Fruit fly (Drosophila melanogaster) whole organism, wandering third instar larva: ENCODE measurements around the gene CG5835.

ENCODE experiments used
- Abd-B ChIP-seq: fragments of >200 bp; optimal IDR thresholded peaks from 2 replicates; lab custom pipeline; 2017; ENCODE audit warnings: missing biosample characterization, missing genetic modification characterization
- CG9705 ChIP-seq: fragments of 200-800 bp; sonication (Bioruptor generic); optimal IDR thresholded peaks from 2 replicates; lab custom pipeline; 2018; ENCODE audit warnings: missing biosample characterization, mild to moderate bottlenecking, missing genetic modification characterization
- Hr83 ChIP-seq: fragments of 200-300 bp; sonication (Bioruptor generic); optimal IDR thresholded peaks from 2 replicates; lab custom pipeline; 2016; ENCODE audit warnings: missing biosample characterization, mild to moderate bottlenecking, missing genetic modification characterization, moderate library complexity; ENCODE audit not compliant: poor library complexity, severe bottlenecking
- N ChIP-seq: fragments of >200 bp; optimal IDR thresholded peaks from 2 replicates; lab custom pipeline; 2018; ENCODE audit warnings: missing biosample characterization, missing external identifiers, missing genetic modification characterization
- Rel ChIP-seq, 2 experiments: fragments of 200-800 bp; sonication (Bioruptor generic) in 1 of 2; optimal IDR thresholded peaks; 2 replicates in 1 of 2; 3 replicates in 1 of 2; lab custom pipeline; 2016 to 2019; ENCODE audit warnings: mild to moderate bottlenecking in 2 of 2, missing biosample characterization in 2 of 2, missing genetic modification characterization in 2 of 2, moderate library complexity in 1 of 2
- brk ChIP-seq: fragments of 200-800 bp; sonication (Bioruptor generic); optimal IDR thresholded peaks from 2 replicates; lab custom pipeline; 2016; ENCODE audit warnings: missing biosample characterization, mild to moderate bottlenecking, missing genetic modification characterization
- dl ChIP-seq, 2 experiments: fragments of 175-275, 200-275 bp in 1 of 2; fragments of 200-275 bp in 1 of 2; sonication (Bioruptor generic); optimal IDR thresholded peaks; lab custom pipeline; 2018; ENCODE audit warnings: mild to moderate bottlenecking in 2 of 2, missing biosample characterization in 2 of 2, missing genetic modification characterization in 2 of 2, moderate library complexity in 2 of 2; ENCODE audit not compliant: partially characterized antibody in 2 of 2, insufficient read depth in 1 of 2
- ey ChIP-seq: fragments of 200-800 bp; sonication (Bioruptor generic); optimal IDR thresholded peaks from 2 replicates; lab custom pipeline; 2016; ENCODE audit warnings: missing biosample characterization, missing genetic modification characterization
- foxo ChIP-seq, 2 experiments: fragments of 200-800 bp; sonication (Bioruptor generic); optimal IDR thresholded peaks; 2 replicates in 1 of 2; 3 replicates in 1 of 2; lab custom pipeline; 2016 to 2017; ENCODE audit warnings: missing biosample characterization in 2 of 2, missing genetic modification characterization in 2 of 2
- h ChIP-seq: fragments of 200-800 bp; sonication (Bioruptor generic); optimal IDR thresholded peaks from 3 replicates; lab custom pipeline; 2016; ENCODE audit warnings: missing biosample characterization, mild to moderate bottlenecking, missing genetic modification characterization
- psq ChIP-seq: fragments of 200-800 bp; sonication (Bioruptor generic); optimal IDR thresholded peaks from 3 replicates; lab custom pipeline; 2017; ENCODE audit warnings: missing biosample characterization, mild to moderate bottlenecking, missing genetic modification characterization, moderate library complexity
- sage ChIP-seq: fragments of 200-800 bp; sonication (Bioruptor generic); optimal IDR thresholded peaks from 2 replicates; lab custom pipeline; 2016; ENCODE audit warnings: missing biosample characterization, mild to moderate bottlenecking, missing genetic modification characterization
- usp ChIP-seq: fragments of >200 bp; optimal IDR thresholded peaks from 2 replicates; lab custom pipeline; 2017; ENCODE audit warnings: missing biosample characterization, missing genetic modification characterization

dm6 chr3R:19157997-19158396, 4.5 kb upstream of the CG5835 start:
- no peak for TF ChIP-seq Abd-B
- TF ChIP-seq Hr83: no peak
- TF ChIP-seq brk (GFP tag; lab: Kevin White, UChicago): no peak
- TF ChIP-seq N (GFP tag; lab: Kevin White, UChicago): no peak
- TF ChIP-seq foxo (GFP tag; optimal IDR thresholded peaks at IDR 0.05; lab: Kevin White, UChicago): no peak
- no peak for TF ChIP-seq h (GFP tag; lab: Kevin White, UChicago)
- TF ChIP-seq ey (GFP tag; lab: Kevin White, UChicago): no peak
- TF ChIP-seq sage (GFP tag; lab: Kevin White, UChicago): no peak
- no peak for TF ChIP-seq psq (GFP tag; lab: Kevin White, UChicago)
- no peak for TF ChIP-seq Rel (GFP tag; optimal IDR thresholded peaks at IDR 0.05; lab: Kevin White, UChicago)
- no peak for TF ChIP-seq Rel (tag; optimal IDR thresholded peaks at IDR 0.05; lab: Kevin White, UChicago)
- TF ChIP-seq dl (GFP tag; optimal IDR thresholded peaks at IDR 0.05; lab: Kevin White, UChicago; ENCODE audit: insufficient read depth in 1 of 2, partially characterized antibody in 2 of 2): no peak
- TF ChIP-seq CG9705 (GFP tag; lab: Kevin White, UChicago): no peak
- TF ChIP-seq usp (GFP tag; lab: Kevin White, UChicago): no peak
